Worm (Caenorhabditis elegans) whole organism, L1 larva: ENCODE data around the gene C01G6.3.

Experiments
- C16A3.4 ChIP-seq: fragments of 150-350 bp; optimal IDR thresholded peaks from 2 replicates; lab custom pipeline; 2014; ENCODE audit warnings: missing biosample characterization, missing genetic modification characterization
- F16B12.6 ChIP-seq: fragments of 150-350 bp; optimal IDR thresholded peaks from 2 replicates; lab custom pipeline; 2014; ENCODE audit warnings: missing biosample characterization, missing genetic modification characterization
- aha-1 ChIP-seq: fragments of 150-350 bp; optimal IDR thresholded peaks from 2 replicates; lab custom pipeline; 2014; ENCODE audit warnings: missing biosample characterization, missing genetic modification characterization
- alr-1 ChIP-seq: fragments of 200-800 bp; sonication (Bioruptor generic); optimal IDR thresholded peaks from 2 replicates; lab custom pipeline; 2018; ENCODE audit warnings: borderline replicate concordance, mild to moderate bottlenecking, missing genetic modification characterization, missing compliant biosample characterization
- aly-2 ChIP-seq: fragments of 150-350 bp; optimal IDR thresholded peaks from 2 replicates; lab custom pipeline; 2014; ENCODE audit warnings: missing biosample characterization, missing genetic modification characterization
- blmp-1 ChIP-seq: fragments of 150-350 bp; optimal IDR thresholded peaks from 2 replicates; lab custom pipeline; 2014; ENCODE audit warnings: missing biosample characterization, missing genetic modification characterization
- ceh-8 ChIP-seq: fragments of 200-800 bp; sonication (Bioruptor generic); optimal IDR thresholded peaks from 2 replicates; lab custom pipeline; 2018; ENCODE audit warnings: mild to moderate bottlenecking, missing genetic modification characterization, moderate library complexity, missing compliant biosample characterization
- ceh-82 ChIP-seq, 3 experiments: fragments of 150-350 bp in 1 of 3; sonication (generic microtip) in 2 of 3; optimal IDR thresholded peaks; 2 replicates each; lab custom pipeline; 2014 to 2017; ENCODE audit warnings: missing biosample characterization in 3 of 3, missing genetic modification characterization in 3 of 3
- ceh-88 ChIP-seq: fragments of 200-800 bp; sonication (Bioruptor generic); IDR thresholded peaks from 2 replicates; pipeline ENCODE4 v1.3.6; 2022; ENCODE audit warnings: missing genetic modification characterization, missing compliant biosample characterization
- dpl-1 ChIP-seq, 3 experiments: fragments of 150-350 bp in 2 of 3; sonication (generic microtip) in 1 of 3; optimal IDR thresholded peaks; 2 replicates each; lab custom pipeline; 2014 to 2017; ENCODE audit warnings: missing biosample characterization in 3 of 3, missing genetic modification characterization in 3 of 3, missing genetic modification reagents in 3 of 3
- elt-2 ChIP-seq: sonication (generic microtip); optimal IDR thresholded peaks from 2 replicates; lab custom pipeline; 2016; ENCODE audit warnings: missing genetic modification characterization, mild to moderate bottlenecking, inconsistent platforms, missing compliant biosample characterization, missing genetic modification reagents
- elt-3 ChIP-seq, 6 experiments: fragments of 150-350 bp in 1 of 6; sonication (generic microtip); optimal IDR thresholded peaks; 2 replicates each; lab custom pipeline; 2017 to 2018; ENCODE audit warnings: missing biosample characterization in 6 of 6, missing genetic modification characterization in 6 of 6, inconsistent platforms in 1 of 6
- fkh-10 ChIP-seq: sonication (generic microtip); optimal IDR thresholded peaks from 2 replicates; lab custom pipeline; 2017; ENCODE audit warnings: missing biosample characterization, missing genetic modification reagents, missing genetic modification characterization
- fkh-4 ChIP-seq: sonication (generic microtip); optimal IDR thresholded peaks from 2 replicates; lab custom pipeline; 2016; ENCODE audit warnings: missing compliant biosample characterization, missing genetic modification characterization, borderline replicate concordance
- hlh-4 ChIP-seq: sonication (generic microtip); optimal IDR thresholded peaks from 2 replicates; lab custom pipeline; 2016; ENCODE audit warnings: mild to moderate bottlenecking, missing genetic modification characterization, missing compliant biosample characterization
- irx-1 ChIP-seq: sonication (generic microtip); optimal IDR thresholded peaks from 2 replicates; lab custom pipeline; 2016; ENCODE audit warnings: missing genetic modification characterization, missing compliant biosample characterization
- isw-1 ChIP-seq: fragments of 200-800 bp; sonication (Bioruptor generic); IDR thresholded peaks from 2 replicates; pipeline ENCODE4 v1.3.6; 2022; ENCODE audit warnings: missing genetic modification characterization, missing compliant biosample characterization
- lin-13 ChIP-seq: fragments of 150-350 bp; optimal IDR thresholded peaks from 2 replicates; lab custom pipeline; 2014; ENCODE audit warnings: missing biosample characterization, missing genetic modification reagents, missing genetic modification characterization
- lin-14 ChIP-seq: fragments of 200-800 bp; sonication (Bioruptor generic); optimal IDR thresholded peaks from 2 replicates; lab custom pipeline; 2018; ENCODE audit warnings: mild to moderate bottlenecking, missing genetic modification characterization, moderate library complexity, missing compliant biosample characterization
- lin-35 ChIP-seq, 2 experiments: fragments of 150-350 bp; optimal IDR thresholded peaks; 2 replicates each; lab custom pipeline; 2014; ENCODE audit warnings: missing biosample characterization in 2 of 2, missing genetic modification characterization in 2 of 2, missing genetic modification reagents in 2 of 2
- mep-1 ChIP-seq: fragments of 150-350 bp; optimal IDR thresholded peaks from 2 replicates; lab custom pipeline; 2014; ENCODE audit warnings: missing biosample characterization, missing genetic modification characterization
- nhr-12 ChIP-seq: sonication (generic microtip); optimal IDR thresholded peaks from 2 replicates; lab custom pipeline; 2017; ENCODE audit warnings: missing biosample characterization, missing genetic modification characterization
- nhr-20 ChIP-seq: sonication (generic microtip); optimal IDR thresholded peaks from 2 replicates; lab custom pipeline; 2016; ENCODE audit warnings: mild to moderate bottlenecking, missing genetic modification characterization, missing compliant biosample characterization
- nhr-71 ChIP-seq: sonication (generic microtip); optimal IDR thresholded peaks from 2 replicates; lab custom pipeline; 2016; ENCODE audit warnings: mild to moderate bottlenecking, missing genetic modification characterization, moderate library complexity, missing compliant biosample characterization
- nhr-85 ChIP-seq: sonication (generic microtip); peaks from one replicate; lab custom pipeline; 2016; ENCODE audit warnings: missing genetic modification characterization, inconsistent platforms, missing compliant biosample characterization
- nhr-90 ChIP-seq: sonication (generic microtip); optimal IDR thresholded peaks from 2 replicates; lab custom pipeline; 2016; ENCODE audit warnings: mild to moderate bottlenecking, missing genetic modification characterization, missing compliant biosample characterization; ENCODE audit not compliant: poor library complexity
- pag-3 ChIP-seq: sonication (generic microtip); optimal IDR thresholded peaks from 2 replicates; lab custom pipeline; 2017; ENCODE audit warnings: missing genetic modification characterization, mild to moderate bottlenecking, missing compliant biosample characterization, antibody characterized with exemption, borderline replicate concordance; ENCODE audit not compliant: insufficient read depth
- pqm-1 ChIP-seq: sonication (generic microtip); optimal IDR thresholded peaks from 3 replicates; lab custom pipeline; 2017; ENCODE audit warnings: missing biosample characterization, missing genetic modification characterization
- skn-1 ChIP-seq: fragments of 150-350 bp; optimal IDR thresholded peaks from 2 replicates; lab custom pipeline; 2014; ENCODE audit warnings: missing biosample characterization, missing genetic modification characterization
- sptf-1 ChIP-seq: fragments of 150-350 bp; optimal IDR thresholded peaks from 2 replicates; lab custom pipeline; 2014; ENCODE audit warnings: missing biosample characterization, missing genetic modification characterization
- tbx-2 ChIP-seq: sonication (generic microtip); optimal IDR thresholded peaks from 2 replicates; lab custom pipeline; 2016; ENCODE audit warnings: missing genetic modification characterization, missing compliant biosample characterization
- tlp-1 ChIP-seq: fragments of 150-350 bp; optimal IDR thresholded peaks from 2 replicates; lab custom pipeline; 2014; ENCODE audit warnings: missing biosample characterization, missing genetic modification characterization
- unc-30 ChIP-seq: sonication (generic microtip); optimal IDR thresholded peaks from 2 replicates; lab custom pipeline; 2017; ENCODE audit warnings: missing biosample characterization, missing genetic modification characterization
- vab-15 ChIP-seq: sonication (generic microtip); optimal IDR thresholded peaks from 2 replicates; lab custom pipeline; 2017; ENCODE audit warnings: missing genotype, mild to moderate bottlenecking, missing genetic modification characterization, missing compliant biosample characterization
- xbp-1 ChIP-seq: sonication (generic microtip); optimal IDR thresholded peaks from 2 replicates; lab custom pipeline; 2016; ENCODE audit warnings: missing genetic modification characterization, missing compliant biosample characterization
- zag-1 ChIP-seq: fragments of 150-350 bp; optimal IDR thresholded peaks from 2 replicates; lab custom pipeline; 2014; ENCODE audit warnings: missing biosample characterization, missing genetic modification characterization
- zip-4 ChIP-seq: fragments of 200-800 bp; sonication (Bioruptor generic); optimal IDR thresholded peaks from 2 replicates; lab custom pipeline; 2018; ENCODE audit warnings: mild to moderate bottlenecking, missing genetic modification characterization, moderate library complexity, missing compliant biosample characterization
- ztf-4 ChIP-seq: fragments of 150-350 bp; optimal IDR thresholded peaks from 2 replicates; lab custom pipeline; 2014; ENCODE audit warnings: missing biosample characterization, missing genetic modification characterization

C01G6.3 gene

DNA sequence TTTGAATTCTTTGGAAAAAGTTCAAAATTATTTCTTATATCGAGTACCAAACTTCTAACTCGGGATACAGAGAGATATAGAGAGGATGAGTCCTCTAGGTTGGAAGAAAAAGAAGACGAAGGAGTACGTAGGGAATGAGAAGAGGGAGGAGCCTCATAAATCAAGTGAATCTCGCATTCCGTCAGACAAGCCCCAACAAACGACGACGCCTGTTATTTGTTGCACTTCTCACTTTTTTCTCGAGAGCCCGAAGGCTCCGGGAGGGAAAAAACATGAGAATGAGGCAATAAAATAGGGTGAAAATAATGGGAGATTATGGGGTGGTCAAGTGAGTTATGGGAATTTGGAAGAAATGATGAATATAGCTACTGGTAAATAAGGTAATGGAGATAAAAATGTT is 30.0 kb downstream of the C01G6.3 start (continued):
- no peak for TF ChIP-seq aly-2 (tag; lab: Kevin White, UChicago)
- TF ChIP-seq zag-1 (tag; lab: Kevin White, UChicago), result no peak
- no peak for TF ChIP-seq alr-1
- TF ChIP-seq isw-1 (GFP tag; lab: Robert Waterston, UW), result no peak
- TF ChIP-seq tbx-2 (tag; lab: Kevin White, UChicago), result no peak
- no peak for TF ChIP-seq elt-3 (tag; optimal IDR thresholded peaks at IDR 0.05; lab: Kevin White, UChicago)
- no peak for TF ChIP-seq hlh-4
- peak; percentile 52 for TF ChIP-seq lin-14 (GFP tag; lab: Kevin White, UChicago)
- TF ChIP-seq lin-13 (GFP tag; lab: Kevin White, UChicago), result no peak
- TF ChIP-seq skn-1 (tag; lab: Kevin White, UChicago), result no peak
- no peak for TF ChIP-seq C16A3.4 (tag; lab: Kevin White, UChicago)
- TF ChIP-seq nhr-20, result no peak
- no peak for TF ChIP-seq vab-15 (tag; lab: Kevin White, UChicago)
- no peak for TF ChIP-seq fkh-4 (tag; lab: Kevin White, UChicago)
- no peak for TF ChIP-seq sptf-1 (tag; lab: Kevin White, UChicago)
- TF ChIP-seq tlp-1, result no peak

DNA sequence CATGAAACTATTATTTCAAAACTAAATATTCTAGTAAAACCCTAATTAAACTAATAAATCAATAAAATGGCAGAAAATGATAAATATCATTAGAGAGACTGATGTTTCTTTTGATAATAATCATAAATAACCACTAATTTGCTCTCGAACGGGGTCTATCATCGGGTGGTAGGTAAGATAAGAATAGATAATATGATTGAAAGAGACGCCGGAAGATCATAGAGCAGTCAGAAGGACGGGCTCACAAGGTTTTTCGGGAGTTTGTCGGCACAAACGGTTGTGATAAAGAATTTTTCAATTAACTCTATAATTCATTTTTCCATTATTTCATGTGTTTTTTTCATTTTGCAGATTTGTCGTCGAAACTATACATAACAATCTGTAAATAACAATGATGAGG is 31.4 kb downstream of the C01G6.3 start:
- TF ChIP-seq tbx-2 (tag; lab: Kevin White, UChicago) (no peak), pag-3 (tag; lab: Kevin White, UChicago) (no peak), irx-1 (tag; lab: Kevin White, UChicago) (no peak), nhr-90 (tag; lab: Kevin White, UChicago) (peak; percentile 13), nhr-12 (tag; lab: Kevin White, UChicago) (no peak), fkh-10 (GFP tag; lab: Kevin White, UChicago) (no peak), nhr-20 (peak; percentile 12), blmp-1 (tag; lab: Kevin White, UChicago) (no peak), pqm-1 (tag; lab: Kevin White, UChicago) (peak; percentile 3), xbp-1 (tag; lab: Kevin White, UChicago) (no peak), elt-2 (peak; percentile 83), mep-1 (tag; lab: Kevin White, UChicago) (no peak), lin-35 (GFP tag; optimal IDR thresholded peaks at IDR 0.05; lab: Kevin White, UChicago) (no peak), ceh-88 (GFP tag; lab: Robert Waterston, UW) (no peak), skn-1 (tag; lab: Kevin White, UChicago) (no peak), lin-14 (GFP tag; lab: Kevin White, UChicago) (peak; percentile 27), hlh-4 (no peak), aha-1 (no peak), unc-30 (tag; lab: Kevin White, UChicago) (no peak)

DNA sequence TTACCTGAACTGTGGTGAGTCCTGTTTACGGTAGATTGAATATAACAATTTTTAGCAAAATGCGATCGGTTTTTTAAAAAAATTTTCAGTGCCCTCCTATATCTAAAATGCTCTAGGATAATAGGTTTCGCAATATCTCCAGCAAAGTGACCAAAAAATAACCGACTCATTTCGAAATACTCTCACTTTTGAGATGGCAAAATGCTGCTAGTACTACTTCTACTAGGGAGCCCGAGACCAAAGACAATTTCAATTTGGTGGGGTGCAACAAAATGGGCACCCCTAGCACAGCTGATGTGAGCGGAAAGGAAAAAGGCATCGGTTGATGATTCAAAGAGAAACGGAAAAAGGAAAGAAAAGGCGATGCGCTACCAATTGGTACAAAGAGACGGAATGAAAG is 33.9 kb downstream of the C01G6.3 start:
- TF ChIP-seq nhr-71 (tag; lab: Kevin White, UChicago) (no peak), dpl-1 (GFP tag; optimal IDR thresholded peaks at IDR 0.05; lab: Kevin White, UChicago) (no peak), zag-1 (tag; lab: Kevin White, UChicago) (no peak), ztf-4 (no peak), zip-4 (GFP tag; lab: Kevin White, UChicago) (no peak), ceh-8 (GFP tag; lab: Kevin White, UChicago) (no peak), lin-14 (GFP tag; lab: Kevin White, UChicago) (peak; percentile 24), nhr-85 (tag; lab: Kevin White, UChicago) (no peak), ceh-82 (tag; optimal IDR thresholded peaks at IDR 0.05; lab: Kevin White, UChicago) (peak in 1 of 3 experiments; percentile 15), F16B12.6 (tag; lab: Kevin White, UChicago) (no peak), skn-1 (tag; lab: Kevin White, UChicago) (peak; percentile 1), lin-35 (GFP tag; optimal IDR thresholded peaks at IDR 0.05; lab: Kevin White, UChicago) (no peak)
